Fruit fly (Drosophila melanogaster): ENCODE data around the gene CG3061.

The CG3061 gene

DNA sequence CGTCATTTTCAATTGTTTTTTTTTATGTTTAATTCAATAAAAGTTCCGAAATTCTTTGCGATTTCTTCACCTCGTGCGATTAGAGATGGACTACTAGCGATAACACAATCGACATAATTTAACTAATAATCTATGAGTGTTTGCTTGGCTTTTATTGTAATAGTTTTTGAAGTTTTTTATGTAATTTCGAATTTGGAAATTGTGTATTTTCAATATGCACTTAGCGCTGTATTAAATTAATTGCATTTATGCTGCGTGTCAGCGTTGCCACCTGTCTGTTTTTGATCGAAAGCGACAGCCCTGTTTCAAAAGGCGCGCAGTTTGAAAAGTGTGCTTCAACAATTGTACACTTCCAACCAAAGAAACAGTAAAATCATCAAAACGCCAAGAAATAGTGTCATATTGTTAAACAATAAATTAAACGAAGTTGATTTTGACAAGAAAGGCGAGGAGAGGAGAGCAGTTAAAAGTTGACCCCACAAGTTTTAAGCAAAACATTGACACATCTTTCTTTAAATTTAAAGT lies 3.8 kb downstream of the CG3061 start, which contains the start of gene CG9922:
Gene CG9922 (minus strand): TSS at position 475 of the 525 bp plus-strand sequence.
- no peak for TF ChIP-seq CG8478 (optimal IDR thresholded peaks at IDR 0.05)
- TF ChIP-seq CTCF (optimal IDR thresholded peaks at IDR 0.05): no peak

DNA sequence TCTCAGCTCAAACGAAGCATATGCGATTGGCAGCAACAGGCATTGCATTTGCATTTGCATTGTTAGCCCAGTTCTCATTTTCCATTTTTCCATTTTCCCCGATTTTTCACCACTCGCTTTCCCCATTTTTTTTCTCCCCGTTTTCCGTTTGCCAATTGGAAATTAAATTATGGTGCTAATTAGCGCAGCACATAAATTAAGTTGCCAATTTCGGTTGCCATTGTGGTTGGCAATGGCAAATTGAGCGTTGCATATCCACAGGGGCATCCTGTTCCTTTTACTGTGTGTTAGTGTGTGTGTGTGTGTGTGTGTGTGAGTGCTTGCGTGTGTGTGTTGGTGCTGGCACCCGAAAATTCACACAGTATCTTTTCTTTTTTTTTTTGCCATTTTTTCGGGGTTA lies 5.2 kb downstream of the CG3061 start:
- TF ChIP-seq CG8478 (optimal IDR thresholded peaks at IDR 0.05) (no peak), CTCF (optimal IDR thresholded peaks at IDR 0.05) (no peak)

DNA sequence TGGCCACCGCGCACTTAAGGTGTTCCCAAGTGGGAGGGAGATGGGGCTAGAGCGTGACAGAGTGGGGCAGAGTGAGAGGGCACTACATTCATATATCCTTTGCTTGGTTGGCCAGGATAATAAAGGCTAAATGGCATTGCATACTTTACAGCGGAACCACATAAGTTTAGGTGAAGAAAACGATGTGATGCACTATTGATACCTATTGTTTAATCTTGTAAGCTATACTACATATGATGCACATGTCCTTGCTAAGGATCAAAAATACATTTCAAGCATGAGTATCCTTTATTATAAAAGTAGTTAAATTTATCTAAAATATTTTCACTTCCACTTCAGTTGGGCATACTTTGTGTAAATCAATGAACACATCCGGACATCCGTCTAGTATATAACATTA lies 8.9 kb downstream of the CG3061 start:
- no peak for TF ChIP-seq CTCF (optimal IDR thresholded peaks at IDR 0.05)
- no peak for TF ChIP-seq CG8478 (optimal IDR thresholded peaks at IDR 0.05)

DNA sequence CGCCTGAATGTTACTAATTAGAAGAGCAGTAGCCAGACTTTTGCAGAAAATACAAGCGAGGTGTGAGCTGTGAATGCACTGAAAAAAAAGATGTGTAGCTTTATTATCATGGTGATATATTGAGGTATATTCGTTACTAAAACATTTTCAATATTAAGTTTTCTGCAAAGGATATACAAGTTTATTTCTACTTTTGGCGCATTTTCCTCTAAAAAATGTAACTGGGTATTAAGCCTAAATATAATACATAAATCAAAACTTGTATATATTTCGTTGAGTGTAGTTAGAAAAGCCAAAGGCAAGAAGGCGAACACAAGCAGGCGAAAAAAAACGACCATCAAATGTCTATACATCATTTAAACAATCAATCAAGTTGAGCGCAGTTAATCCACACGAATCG lies 9.5 kb downstream of the CG3061 start:
- TF ChIP-seq CTCF (optimal IDR thresholded peaks at IDR 0.05): no peak
- TF ChIP-seq CG8478 (optimal IDR thresholded peaks at IDR 0.05): no peak

DNA sequence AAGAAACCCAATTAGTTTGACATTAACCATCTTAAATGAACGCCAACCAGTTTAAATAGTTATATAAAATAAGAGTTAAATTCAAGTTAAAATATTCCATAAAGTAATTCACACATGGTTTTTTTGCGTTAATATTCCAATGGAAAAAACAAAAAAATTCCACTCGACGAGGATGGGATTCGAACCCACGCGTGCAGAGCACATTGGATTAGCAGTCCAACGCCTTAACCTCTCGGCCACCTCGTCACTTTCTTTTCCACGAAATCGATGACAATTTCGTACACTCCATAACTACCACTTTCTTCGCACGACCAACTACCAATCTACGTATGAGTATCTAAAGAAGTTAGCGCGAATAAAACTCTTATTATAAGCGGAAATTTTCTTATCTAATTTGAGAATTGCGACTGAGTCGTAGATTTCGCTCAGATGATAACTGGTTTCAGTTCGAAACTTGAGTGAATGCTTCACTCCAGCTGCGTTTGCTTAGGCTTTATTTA lies 12.2 kb downstream of the CG3061 start:
- TF ChIP-seq CG8478 (optimal IDR thresholded peaks at IDR 0.05) (no peak), CTCF (optimal IDR thresholded peaks at IDR 0.05) (no peak)

DNA sequence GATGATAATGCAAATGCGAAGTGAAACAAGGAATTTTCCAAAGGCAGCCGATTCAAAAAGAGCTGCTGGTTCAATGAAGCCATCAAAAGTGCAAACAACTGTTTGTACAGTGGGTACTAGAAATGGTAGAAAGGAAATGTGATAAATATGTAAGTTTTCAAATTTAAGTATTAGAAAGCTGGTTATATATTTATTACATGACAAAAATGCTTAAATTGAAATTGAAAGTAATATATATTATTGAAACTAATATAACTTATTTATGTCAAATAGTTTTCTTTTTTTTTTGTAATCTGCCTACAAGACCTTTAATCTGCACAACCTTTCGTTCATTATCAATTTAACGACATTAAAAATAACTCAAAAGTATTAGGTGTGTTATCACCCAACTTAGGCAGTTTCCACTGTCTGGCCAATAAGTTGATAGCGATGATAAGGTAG lies 16.6 kb downstream of the CG3061 start:
- no peak for TF ChIP-seq CG8478 (optimal IDR thresholded peaks at IDR 0.05)

DNA sequence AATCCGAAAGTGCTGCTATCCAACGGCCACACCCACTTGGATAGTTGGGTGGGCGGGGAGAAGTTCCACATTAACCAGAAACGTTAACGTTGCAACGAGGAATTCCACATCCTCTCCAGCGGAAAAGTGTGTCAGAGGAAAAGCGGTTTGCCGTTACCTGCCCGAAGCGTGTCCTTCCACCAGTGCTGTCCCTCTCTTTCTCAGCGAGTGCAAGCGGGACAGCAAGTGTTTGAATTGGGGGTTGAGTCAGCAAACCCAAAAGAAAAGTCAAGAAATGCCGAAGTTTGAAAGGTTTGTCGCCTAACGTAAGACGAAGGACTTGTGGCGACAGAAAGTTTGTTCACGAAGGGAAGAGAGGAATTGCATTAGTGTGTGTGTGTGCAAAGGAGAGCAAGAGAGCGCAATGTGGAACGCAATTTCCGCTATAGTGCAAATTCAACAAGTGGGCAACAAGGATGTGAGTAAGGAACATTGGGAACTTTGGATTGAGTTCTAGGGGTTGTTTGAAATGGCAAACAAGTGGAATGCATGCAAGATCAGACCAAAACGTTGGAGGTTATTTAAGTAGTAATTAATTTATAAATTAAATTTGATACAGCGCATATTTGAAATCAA lies 18.5 kb downstream of the CG3061 start:
- TF ChIP-seq CTCF (optimal IDR thresholded peaks at IDR 0.05): no peak
- TF ChIP-seq CG8478 (optimal IDR thresholded peaks at IDR 0.05): no peak

DNA sequence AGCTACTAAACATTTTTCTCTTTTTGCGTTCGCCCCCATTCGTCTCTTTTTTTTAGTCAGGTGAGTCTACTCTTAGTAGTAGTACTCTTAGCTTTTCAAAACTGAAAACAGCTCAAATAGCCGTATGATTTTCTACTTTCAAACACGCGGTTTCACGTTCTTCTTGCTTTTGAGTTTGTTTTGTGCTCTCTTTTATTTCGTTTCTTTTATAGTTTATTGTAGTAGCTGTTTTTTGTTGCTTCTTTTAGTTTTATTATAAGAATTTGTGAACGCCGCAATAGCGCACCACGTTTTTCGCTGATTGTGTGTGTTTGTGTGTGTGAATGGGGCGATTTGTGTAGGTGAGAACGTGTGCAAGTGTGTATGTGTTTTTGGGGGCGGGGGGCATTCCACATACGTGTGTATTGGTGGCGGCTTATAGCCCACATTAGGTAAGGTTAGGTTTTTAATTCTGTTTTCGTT lies 19.3 kb downstream of the CG3061 start:
- TF ChIP-seq CG8478 (optimal IDR thresholded peaks at IDR 0.05) (no peak), CTCF (optimal IDR thresholded peaks at IDR 0.05) (no peak)

DNA sequence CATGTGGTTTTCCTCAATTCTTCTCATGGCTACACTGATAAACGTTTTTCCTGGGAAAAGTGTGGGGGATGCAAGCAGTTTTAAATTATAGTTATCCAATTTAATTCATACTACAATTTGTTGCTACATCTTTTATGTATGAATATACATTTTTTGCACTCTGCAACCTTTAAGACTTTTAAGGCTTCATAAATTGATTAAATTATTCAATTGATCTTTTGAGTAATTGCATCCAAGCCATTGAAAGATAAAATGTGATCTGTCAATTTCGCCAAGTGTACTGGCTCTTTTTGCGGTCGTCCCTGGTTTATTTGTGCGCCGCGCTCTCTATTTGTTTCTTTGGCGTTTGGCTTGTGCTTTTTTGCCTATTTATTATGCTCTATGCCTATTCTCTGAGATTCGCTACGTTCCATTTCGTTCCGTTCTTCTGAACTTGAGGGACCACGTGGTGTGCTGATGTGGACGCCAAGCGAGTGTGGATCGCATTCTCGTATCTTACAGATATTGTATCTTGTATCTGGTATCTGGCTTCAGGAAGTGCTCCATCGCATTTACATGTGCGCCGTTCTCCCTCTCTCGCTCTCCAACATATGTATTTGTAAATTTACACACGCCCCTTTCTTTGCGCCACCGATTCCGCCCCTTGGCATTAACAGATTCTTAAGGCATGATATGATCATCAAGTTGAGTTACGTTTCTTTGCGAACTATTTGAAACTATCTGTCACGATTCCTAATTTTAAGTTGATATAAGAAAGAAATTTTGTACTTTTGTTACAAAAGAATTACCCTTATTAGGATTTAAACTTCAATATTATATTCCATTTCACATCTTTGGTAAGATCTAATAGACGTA lies 20.2 kb downstream of the CG3061 start:
- TF ChIP-seq CTCF (optimal IDR thresholded peaks at IDR 0.05) (no peak), CG8478 (optimal IDR thresholded peaks at IDR 0.05) (no peak)

DNA sequence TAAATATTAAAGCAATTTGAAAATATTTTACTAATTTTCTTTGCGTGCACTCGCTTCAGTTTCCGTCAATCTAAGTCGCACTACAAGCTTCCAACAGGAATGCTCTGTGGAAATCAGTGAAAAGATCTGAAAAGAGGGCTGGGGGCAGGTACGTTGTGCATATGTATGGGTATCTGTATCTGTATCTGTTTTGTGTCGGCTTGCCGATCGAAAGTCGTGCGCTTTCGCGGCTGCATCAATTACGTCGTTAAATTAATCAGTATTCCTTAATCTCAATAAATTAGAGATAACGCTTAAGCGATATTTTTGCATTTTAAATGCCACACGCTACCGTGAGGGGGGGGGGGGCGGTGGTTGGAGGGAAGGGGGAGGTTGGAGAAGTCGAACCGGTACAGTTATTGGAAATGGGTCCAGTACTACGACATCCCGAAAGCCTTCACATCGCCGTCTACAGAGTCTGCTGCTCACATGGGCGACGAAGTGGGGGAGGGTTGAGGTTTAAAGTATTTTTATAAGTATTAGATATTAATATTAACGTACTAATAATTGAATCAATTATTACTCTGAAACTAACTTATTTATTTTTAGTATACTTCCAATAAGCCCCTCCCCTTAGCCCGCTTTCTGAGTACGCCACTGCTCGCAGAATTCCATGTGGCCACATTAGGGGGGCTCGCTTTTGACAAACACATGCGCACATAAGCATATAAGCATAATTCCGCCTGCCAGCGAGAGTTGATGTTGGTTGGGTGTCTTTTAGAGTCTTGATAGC lies 21.1 kb downstream of the CG3061 start:
- TF ChIP-seq CTCF (optimal IDR thresholded peaks at IDR 0.05): no peak
- TF ChIP-seq CG8478 (optimal IDR thresholded peaks at IDR 0.05): no peak

DNA sequence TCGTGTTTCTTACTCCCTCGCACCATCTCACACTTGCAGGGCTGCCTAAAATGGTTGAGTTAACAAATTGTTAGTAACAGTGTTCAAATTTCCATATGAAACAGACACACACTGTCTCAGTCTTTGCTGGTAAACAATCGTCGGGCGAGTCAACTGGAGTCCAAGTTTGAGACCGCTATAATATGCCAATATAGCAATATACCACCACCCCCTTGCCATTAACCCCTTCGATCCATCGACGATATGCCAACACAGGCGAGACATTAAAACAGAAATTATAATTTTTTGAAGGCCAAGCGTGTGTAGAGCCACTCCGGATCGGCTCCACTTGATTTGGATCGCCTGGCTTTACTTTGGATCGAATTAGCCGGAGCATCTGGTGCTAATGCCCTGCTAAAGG lies 21.9 kb downstream of the CG3061 start:
- TF ChIP-seq CTCF (optimal IDR thresholded peaks at IDR 0.05): no peak
- TF ChIP-seq CG8478 (optimal IDR thresholded peaks at IDR 0.05): no peak

DNA sequence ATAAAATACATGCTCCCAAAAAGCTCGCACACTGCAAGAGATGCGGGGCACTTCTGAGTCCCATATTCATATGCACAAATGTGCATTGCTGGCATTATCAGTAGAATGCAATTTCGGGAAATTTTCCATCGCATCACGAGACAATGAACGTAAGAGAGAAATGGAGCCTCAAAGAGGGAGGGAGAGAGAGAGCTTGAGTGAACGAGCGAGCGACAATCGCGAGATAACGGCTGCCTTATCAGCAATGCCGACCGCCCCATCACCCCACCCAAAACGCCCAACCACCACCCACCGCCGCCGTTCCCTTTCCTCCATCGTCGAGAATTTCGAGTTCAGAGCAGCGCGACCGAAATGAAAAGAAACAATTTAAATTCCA lies 23.8 kb downstream of the CG3061 start:
- TF ChIP-seq CTCF (optimal IDR thresholded peaks at IDR 0.05): no peak
- TF ChIP-seq CG8478 (optimal IDR thresholded peaks at IDR 0.05): no peak

DNA sequence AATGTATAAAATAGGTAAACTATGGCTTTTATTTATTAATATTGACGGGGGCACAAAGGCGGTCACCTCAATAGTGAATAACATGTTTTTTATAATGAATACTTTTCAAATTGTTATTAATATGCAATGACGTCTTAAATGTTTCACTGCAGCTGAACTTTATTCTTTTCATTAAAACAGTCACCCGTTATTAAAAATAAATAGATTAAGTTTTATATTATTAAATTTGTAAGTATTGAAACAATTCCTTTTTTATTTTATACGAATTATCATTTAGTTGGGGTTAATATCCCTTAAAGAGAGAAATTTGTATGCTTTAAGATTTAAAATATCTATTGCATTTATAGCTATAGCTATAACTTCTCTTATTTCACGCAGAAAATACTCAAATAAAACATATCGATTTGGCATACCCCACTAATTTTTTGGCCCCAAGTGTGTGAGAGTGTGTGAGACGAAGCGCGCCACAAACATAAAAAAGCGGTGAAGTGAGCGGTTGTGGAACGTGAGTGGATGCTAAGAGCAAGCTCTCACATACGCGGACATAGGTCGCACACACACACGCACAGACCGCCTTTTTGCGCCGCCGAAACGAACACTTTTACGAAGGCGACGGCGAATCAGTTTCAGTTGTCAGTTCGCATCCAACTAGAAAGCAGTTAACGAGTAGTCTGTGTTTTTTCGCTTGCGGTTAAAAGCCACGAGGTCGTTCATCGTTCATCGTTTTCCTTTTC lies 24.3 kb downstream of the CG3061 start, which contains the start of gene foxo:
Gene foxo (plus strand): TSS at position 626 of the 734 bp plus-strand sequence.
- TF ChIP-seq CG8478 (optimal IDR thresholded peaks at IDR 0.05): no peak
- no peak for TF ChIP-seq CTCF (optimal IDR thresholded peaks at IDR 0.05)

DNA sequence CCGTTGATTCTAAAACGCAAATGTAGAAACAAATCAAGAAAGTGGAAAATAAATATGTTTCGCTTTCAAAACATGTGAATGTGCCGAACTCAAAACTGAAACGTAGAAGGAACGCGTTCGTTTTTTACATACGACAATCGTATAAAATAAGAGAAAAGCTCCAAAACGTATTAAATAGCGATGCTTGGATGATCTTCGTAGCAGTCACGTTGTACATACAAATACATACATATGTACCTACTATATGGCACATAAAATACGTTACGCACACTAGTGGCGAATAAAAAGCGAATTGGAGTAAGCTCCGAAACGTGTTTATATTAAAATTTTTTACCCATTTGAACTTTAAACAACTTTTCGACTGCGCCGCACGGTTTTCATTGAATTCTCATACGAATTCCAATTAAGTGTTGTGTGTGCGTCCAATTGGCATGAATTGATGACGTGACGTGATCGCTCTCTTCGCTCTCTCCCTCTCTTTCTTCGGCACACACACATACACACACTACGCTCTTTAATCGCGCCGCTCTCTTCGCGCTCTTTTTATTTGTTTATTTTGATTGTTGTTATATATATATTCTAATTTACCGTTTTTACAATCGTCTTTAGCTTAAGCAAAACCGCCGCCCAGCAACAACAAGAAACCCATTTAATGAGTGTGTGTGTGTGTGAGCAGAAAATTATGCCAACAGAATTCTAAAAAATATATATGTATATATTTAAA lies 25.1 kb downstream of the CG3061 start:
- TF ChIP-seq CTCF (optimal IDR thresholded peaks at IDR 0.05) (no peak), CG8478 (optimal IDR thresholded peaks at IDR 0.05) (no peak)

Data from S2 (cell line).